Fruit fly (Drosophila melanogaster): ENCODE results near the gene Trf4.

Trf4 gene

DNA sequence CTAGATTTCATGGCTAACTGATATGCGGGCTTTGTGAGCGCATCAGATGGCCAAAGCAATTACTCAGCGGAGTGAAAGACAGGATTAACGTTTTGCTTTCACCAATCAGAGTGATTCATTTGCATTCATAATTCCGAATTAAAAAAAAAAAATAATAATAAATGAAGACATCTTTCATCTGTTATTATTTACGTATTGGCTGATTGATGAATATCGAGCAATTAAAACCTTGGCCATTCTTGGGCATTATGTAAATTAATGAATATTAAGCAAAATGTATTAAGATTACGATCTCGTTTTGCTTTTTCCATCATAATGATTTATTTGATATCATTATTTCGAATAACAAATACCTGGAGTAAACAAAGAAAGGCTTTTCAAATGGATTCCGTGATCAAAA, at the start of gene Trf4:
Gene Trf4 (plus strand): TSS at position 301 of the 400 bp plus-strand sequence.
- TF ChIP-seq insv (optimal IDR thresholded peaks at IDR 0.05) = no peak
- TF ChIP-seq Sin3A (optimal IDR thresholded peaks at IDR 0.05) = no peak
- TF ChIP-seq h (optimal IDR thresholded peaks at IDR 0.05) = no peak

DNA sequence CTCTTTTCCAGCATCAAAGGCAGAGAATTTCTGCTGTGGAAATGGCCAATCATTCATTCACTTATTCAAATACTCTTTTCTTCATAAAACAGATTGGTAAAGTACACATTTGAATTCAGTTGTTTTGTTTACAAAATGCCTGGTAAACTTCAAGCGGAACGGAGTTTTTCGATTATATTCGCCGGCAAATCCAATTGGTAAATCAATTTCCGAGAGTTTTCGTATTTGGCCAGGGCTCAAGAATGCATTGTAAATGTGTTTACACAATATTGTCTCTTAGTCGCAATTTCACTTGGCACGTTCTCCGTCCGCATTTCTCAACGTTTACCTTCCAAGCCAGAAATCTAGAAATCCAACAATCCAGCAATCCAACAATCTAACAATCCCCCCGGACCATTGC, 45.0 kb upstream of the Trf4 start, which contains the start of gene CG43403:
Gene CG43403 (plus strand): TSS at position 301 of the 400 bp plus-strand sequence.
- no peak for TF ChIP-seq h (optimal IDR thresholded peaks at IDR 0.05)
- no peak for TF ChIP-seq Myc (optimal IDR thresholded peaks at IDR 0.05)
- no peak for TF ChIP-seq psq (optimal IDR thresholded peaks at IDR 0.05)
- no peak for TF ChIP-seq Sin3A (optimal IDR thresholded peaks at IDR 0.05)
- no peak for TF ChIP-seq insv (optimal IDR thresholded peaks at IDR 0.05)
- no peak for TF ChIP-seq ttk (optimal IDR thresholded peaks at IDR 0.05)

DNA sequence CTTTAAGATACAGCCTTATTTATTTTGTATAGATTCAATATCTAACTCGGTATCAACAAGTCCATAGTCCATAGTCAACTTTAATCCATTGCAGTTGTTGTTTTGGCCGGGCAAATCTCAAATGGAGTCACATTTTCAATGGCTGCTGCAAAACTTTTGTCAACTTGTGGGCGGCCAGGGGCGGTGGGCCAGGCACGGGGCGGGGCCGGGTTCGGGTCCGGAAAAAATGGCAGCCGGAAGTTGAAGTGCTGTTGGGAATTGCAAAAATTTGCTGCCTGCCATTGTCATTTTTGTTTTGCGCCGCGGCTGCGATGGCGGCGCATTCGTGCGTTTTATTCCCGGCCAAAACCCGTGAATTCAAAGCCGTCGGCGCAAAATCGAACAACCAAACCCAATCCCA, 40.9 kb upstream of the Trf4 start:
- TF ChIP-seq Myc (optimal IDR thresholded peaks at IDR 0.05) (no peak), insv (optimal IDR thresholded peaks at IDR 0.05) (no peak), h (optimal IDR thresholded peaks at IDR 0.05) (no peak), ttk (optimal IDR thresholded peaks at IDR 0.05) (no peak), Sin3A (optimal IDR thresholded peaks at IDR 0.05) (no peak), psq (optimal IDR thresholded peaks at IDR 0.05) (no peak)

DNA sequence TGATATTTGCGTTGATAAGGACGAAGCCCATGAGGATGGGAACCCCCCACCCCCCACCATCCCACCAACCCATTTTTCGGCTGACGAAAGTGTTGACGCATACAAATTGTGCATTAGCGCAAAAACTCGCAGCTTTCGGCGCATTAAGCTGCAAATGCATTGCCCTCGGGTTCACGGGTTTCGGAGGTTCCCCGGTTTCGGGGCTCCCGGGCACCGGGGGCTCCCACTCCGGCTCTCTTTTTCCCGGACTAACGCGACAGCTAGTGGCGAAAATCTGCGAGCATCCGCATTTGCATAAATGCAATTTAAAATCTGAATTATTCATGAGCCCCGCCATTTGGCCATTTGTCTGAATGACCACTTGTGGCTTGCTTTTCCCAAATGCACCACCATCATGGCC, 37.4 kb upstream of the Trf4 start:
- TF ChIP-seq Sin3A (optimal IDR thresholded peaks at IDR 0.05) = no peak
- no peak for TF ChIP-seq Myc (optimal IDR thresholded peaks at IDR 0.05)
- TF ChIP-seq insv (optimal IDR thresholded peaks at IDR 0.05) = no peak
- no peak for TF ChIP-seq ttk (optimal IDR thresholded peaks at IDR 0.05)
- no peak for TF ChIP-seq psq (optimal IDR thresholded peaks at IDR 0.05)
- no peak for TF ChIP-seq h (optimal IDR thresholded peaks at IDR 0.05)

- TF ChIP-seq insv (optimal IDR thresholded peaks at IDR 0.05) = no peak
- no peak for TF ChIP-seq Sin3A (optimal IDR thresholded peaks at IDR 0.05)
- no peak for TF ChIP-seq psq (optimal IDR thresholded peaks at IDR 0.05)
- no peak for TF ChIP-seq Myc (optimal IDR thresholded peaks at IDR 0.05)
Observed at dm6 chr2L:2628760-2629159, 36.1 kb upstream of the Trf4 start.

dm6 chr2L:2636326-2637001, 28.4 kb upstream of the Trf4 start:
- no peak for TF ChIP-seq h (optimal IDR thresholded peaks at IDR 0.05)
- TF ChIP-seq insv (optimal IDR thresholded peaks at IDR 0.05) = no peak
- no peak for TF ChIP-seq psq (optimal IDR thresholded peaks at IDR 0.05)
- TF ChIP-seq Myc (optimal IDR thresholded peaks at IDR 0.05) = no peak
- no peak for TF ChIP-seq Sin3A (optimal IDR thresholded peaks at IDR 0.05)
- no peak for TF ChIP-seq ttk (optimal IDR thresholded peaks at IDR 0.05)

dm6 chr2L:2637002-2637377, 27.9 kb upstream of the Trf4 start:
- TF ChIP-seq h (optimal IDR thresholded peaks at IDR 0.05) = no peak
- no peak for TF ChIP-seq Myc (optimal IDR thresholded peaks at IDR 0.05)
- TF ChIP-seq ttk (optimal IDR thresholded peaks at IDR 0.05) = no peak
- TF ChIP-seq Sin3A (optimal IDR thresholded peaks at IDR 0.05) = no peak
- TF ChIP-seq insv (optimal IDR thresholded peaks at IDR 0.05) = no peak
- no peak for TF ChIP-seq psq (optimal IDR thresholded peaks at IDR 0.05)

dm6 chr2L:2647620-2648019, 17.2 kb upstream of the Trf4 start, which contains the start of the genes CG9962 and CG43851:
TSS of gene CG9962 (minus strand) at chr2L:2647720.
TSS of gene CG43851 (plus strand) at chr2L:2647886.
- no peak for TF ChIP-seq Myc (optimal IDR thresholded peaks at IDR 0.05)
- no peak for TF ChIP-seq psq (optimal IDR thresholded peaks at IDR 0.05)
- no peak for TF ChIP-seq ttk (optimal IDR thresholded peaks at IDR 0.05)
- no peak for TF ChIP-seq insv (optimal IDR thresholded peaks at IDR 0.05)
- no peak for TF ChIP-seq Sin3A (optimal IDR thresholded peaks at IDR 0.05)
- no peak for TF ChIP-seq h (optimal IDR thresholded peaks at IDR 0.05)

DNA sequence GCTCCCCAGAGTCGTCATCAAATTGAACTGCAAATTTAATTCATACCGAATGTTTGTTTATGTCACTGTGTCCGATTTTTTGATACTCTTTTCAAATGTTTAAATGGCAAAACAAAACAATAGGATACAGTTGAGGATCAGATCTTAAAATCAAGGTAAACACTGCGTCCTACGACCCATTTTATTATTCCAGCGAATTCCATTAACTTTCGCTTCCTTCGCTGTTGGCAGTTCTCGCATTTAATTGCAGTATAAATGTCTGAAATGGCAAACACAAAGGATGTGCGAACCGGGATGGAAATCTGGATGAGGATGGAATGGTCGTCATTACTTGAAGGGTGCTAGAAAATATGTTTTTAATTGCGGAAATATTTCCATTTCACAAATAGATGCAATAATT, 12.5 kb upstream of the Trf4 start, which contains the start of gene CG33125:
Gene CG33125 (minus strand): TSS at position 101 of the 400 bp plus-strand sequence.
- no peak for TF ChIP-seq h (optimal IDR thresholded peaks at IDR 0.05)
- TF ChIP-seq Myc (optimal IDR thresholded peaks at IDR 0.05) = no peak
- no peak for TF ChIP-seq insv (optimal IDR thresholded peaks at IDR 0.05)

dm6 chr2L:2652746-2653145, 12.1 kb upstream of the Trf4 start, which contains the start of gene Prosbeta4R1:
TSS of gene Prosbeta4R1 (plus strand) at chr2L:2653046.
- TF ChIP-seq Myc (optimal IDR thresholded peaks at IDR 0.05) = no peak
- no peak for TF ChIP-seq psq (optimal IDR thresholded peaks at IDR 0.05)
- TF ChIP-seq insv (optimal IDR thresholded peaks at IDR 0.05) = no peak
- TF ChIP-seq h (optimal IDR thresholded peaks at IDR 0.05) = no peak
- TF ChIP-seq ttk (optimal IDR thresholded peaks at IDR 0.05) = no peak
- no peak for TF ChIP-seq Sin3A (optimal IDR thresholded peaks at IDR 0.05)

- TF ChIP-seq ttk (optimal IDR thresholded peaks at IDR 0.05) = no peak
- no peak for TF ChIP-seq psq (optimal IDR thresholded peaks at IDR 0.05)
- no peak for TF ChIP-seq h (optimal IDR thresholded peaks at IDR 0.05)
- no peak for TF ChIP-seq Myc (optimal IDR thresholded peaks at IDR 0.05)
- no peak for TF ChIP-seq insv (optimal IDR thresholded peaks at IDR 0.05)
- no peak for TF ChIP-seq Sin3A (optimal IDR thresholded peaks at IDR 0.05)
Observed at dm6 chr2L:2653749-2654148, 11.1 kb upstream of the Trf4 start, which contains the start of gene Or23a. TSS of gene Or23a (plus strand) at chr2L:2654049.

dm6 chr2L:2655094-2655493, 9.8 kb upstream of the Trf4 start, which contains the start of gene Prosbeta4R2:
TSS of gene Prosbeta4R2 (plus strand) at chr2L:2655394.
- no peak for TF ChIP-seq h (optimal IDR thresholded peaks at IDR 0.05)
- TF ChIP-seq psq (optimal IDR thresholded peaks at IDR 0.05) = no peak
- TF ChIP-seq Sin3A (optimal IDR thresholded peaks at IDR 0.05) = no peak
- no peak for TF ChIP-seq Myc (optimal IDR thresholded peaks at IDR 0.05)
- TF ChIP-seq ttk (optimal IDR thresholded peaks at IDR 0.05) = no peak
- no peak for TF ChIP-seq insv (optimal IDR thresholded peaks at IDR 0.05)

dm6 chr2L:2669523-2669922, 4.7 kb downstream of the Trf4 start, which contains the start of gene Gr23a:
TSS of gene Gr23a (plus strand) at chr2L:2669823.
- TF ChIP-seq Sin3A (optimal IDR thresholded peaks at IDR 0.05) (no peak), ttk (optimal IDR thresholded peaks at IDR 0.05) (no peak), h (optimal IDR thresholded peaks at IDR 0.05) (no peak), psq (optimal IDR thresholded peaks at IDR 0.05) (no peak), Myc (optimal IDR thresholded peaks at IDR 0.05) (no peak), insv (optimal IDR thresholded peaks at IDR 0.05) (no peak)

All from Kc167 (cell line).